Worm (Caenorhabditis elegans) whole organism, midembryonic: ENCODE measurements around the gene F53G2.13.
A peak's percentile ranks its signal among the peaks of the same experiment; 100 is the strongest.

Experiments used
- T22C8.4 ChIP-seq: fragments of 200-800 bp; sonication (Bioruptor generic); IDR thresholded peaks from 2 replicates; pipeline ENCODE4 v1.3.6; 2022; ENCODE audit warnings: missing genetic modification characterization, missing compliant biosample characterization
- cog-1 ChIP-seq: sonication (generic microtip); optimal IDR thresholded peaks from 2 replicates; lab custom pipeline; 2016; ENCODE audit warnings: missing genetic modification characterization, missing compliant biosample characterization
- flt-1 ChIP-seq: fragments of 200-800 bp; sonication (Bioruptor generic); IDR thresholded peaks from 2 replicates; pipeline ENCODE4 v1.3.6; 2022; ENCODE audit warnings: missing genetic modification characterization, missing compliant biosample characterization
- klf-2 ChIP-seq: fragments of 200-800 bp; sonication (Bioruptor generic); conservative IDR thresholded peaks from 2 replicates; pipeline ENCODE4 v1.3.6; 2022; ENCODE audit warnings: missing genetic modification reagents, missing genetic modification characterization, missing compliant biosample characterization
- med-1 ChIP-seq: sonication (generic microtip); optimal IDR thresholded peaks from 2 replicates; lab custom pipeline; 2017; ENCODE audit warnings: missing genetic modification characterization, mild to moderate bottlenecking, missing compliant biosample characterization, antibody characterized with exemption, missing genetic modification reagents; ENCODE audit not compliant: insufficient read depth
- ref-1 ChIP-seq: fragments of 200-800 bp; sonication (Bioruptor generic); conservative IDR thresholded peaks from 2 replicates; pipeline ENCODE4 v1.3.6; 2022; ENCODE audit warnings: missing genetic modification reagents, missing genetic modification characterization, missing compliant biosample characterization
- tab-1 ChIP-seq: fragments of 200-800 bp; sonication (Bioruptor generic); IDR thresholded peaks from 2 replicates; pipeline ENCODE4 v1.3.6; 2022; ENCODE audit warnings: missing genetic modification characterization, missing compliant biosample characterization
- ztf-23 ChIP-seq: fragments of 200-800 bp; sonication (Bioruptor generic); IDR thresholded peaks from 2 replicates; pipeline ENCODE4 v1.3.6; 2022; ENCODE audit warnings: missing genetic modification reagents, missing genetic modification characterization, missing compliant biosample characterization
- ztf-29 ChIP-seq: fragments of 200-800 bp; sonication (Bioruptor generic); IDR thresholded peaks from 2 replicates; pipeline ENCODE4 v1.3.6; 2022; ENCODE audit warnings: missing genetic modification reagents, missing genetic modification characterization, missing compliant biosample characterization

The F53G2.13 gene

DNA sequence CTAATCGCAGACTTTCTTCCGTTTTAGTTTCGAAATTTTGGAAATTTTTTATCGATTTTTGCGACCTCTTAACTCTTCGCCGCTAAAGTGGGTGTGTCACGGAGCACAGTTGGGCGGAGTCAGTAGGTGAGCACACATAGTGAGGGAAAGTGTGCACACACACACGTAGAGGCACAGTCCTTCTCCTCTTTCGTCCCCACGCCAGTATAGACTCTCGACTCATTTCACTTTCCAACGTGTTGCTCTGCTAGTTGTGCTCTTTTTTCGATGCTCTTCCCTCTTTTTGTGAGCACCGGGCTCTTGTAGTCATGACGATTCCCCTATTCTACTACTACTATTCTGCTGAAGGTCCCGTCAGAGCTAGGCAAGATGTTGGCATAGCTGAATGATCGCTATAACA, 31.1 kb upstream of the F53G2.13 start:
- no peak for TF ChIP-seq ztf-29 (GFP tag; lab: Robert Waterston, UW)
- TF ChIP-seq klf-2 (GFP tag; lab: Robert Waterston, UW) = peak; percentile 50; the same call in 1 of the 2 replicates

DNA sequence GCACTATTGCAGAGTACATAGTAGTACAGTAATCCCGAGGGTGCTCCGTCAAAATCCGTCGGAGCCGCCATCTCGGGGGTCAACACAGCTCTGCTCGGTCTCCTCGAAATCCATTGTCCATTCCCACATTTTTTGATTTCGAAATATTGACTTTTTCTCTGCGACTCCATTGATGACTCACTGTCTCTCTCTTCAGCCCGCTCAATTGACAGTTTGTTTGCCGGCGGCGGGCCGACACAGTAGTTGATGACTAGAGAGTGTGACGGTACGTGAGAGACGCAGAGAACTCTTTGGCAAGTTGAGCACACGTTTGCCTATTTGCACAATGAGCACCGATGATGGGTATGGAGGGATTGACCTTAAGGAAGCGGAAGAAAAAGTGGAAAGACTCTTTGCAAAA, 28.8 kb upstream of the F53G2.13 start:
- no peak for TF ChIP-seq ztf-23 (GFP tag; lab: Robert Waterston, UW)

ce11 chrII:2455931-2456576, 27.6 kb upstream of the F53G2.13 start:
- TF ChIP-seq T22C8.4 (GFP tag; lab: Robert Waterston, UW) (no peak), tab-1 (GFP tag; lab: Robert Waterston, UW) (no peak)

ce11 chrII:2456973-2457372, 26.6 kb upstream of the F53G2.13 start:
- TF ChIP-seq ztf-29 (GFP tag; lab: Robert Waterston, UW) (no peak), tab-1 (GFP tag; lab: Robert Waterston, UW) (no peak), med-1 (GFP tag; lab: Kevin White, UChicago) (no peak), ref-1 (GFP tag; lab: Robert Waterston, UW) (no peak), klf-2 (GFP tag; lab: Robert Waterston, UW) (no peak), ztf-23 (GFP tag; lab: Robert Waterston, UW) (no peak), cog-1 (tag; lab: Kevin White, UChicago) (no peak), flt-1 (GFP tag; lab: Robert Waterston, UW) (no peak), T22C8.4 (GFP tag; lab: Robert Waterston, UW) (no peak)

ce11 chrII:2458881-2459280, 24.7 kb upstream of the F53G2.13 start, which contains the start of gene pqn-42:
pqn-42 (minus strand) TSS chrII:2458981.
- TF ChIP-seq T22C8.4 (GFP tag; lab: Robert Waterston, UW) = no peak
- no peak for TF ChIP-seq ztf-23 (GFP tag; lab: Robert Waterston, UW)
- TF ChIP-seq flt-1 (GFP tag; lab: Robert Waterston, UW) = no peak
- TF ChIP-seq ref-1 (GFP tag; lab: Robert Waterston, UW) = no peak
- no peak for TF ChIP-seq klf-2 (GFP tag; lab: Robert Waterston, UW)
- TF ChIP-seq ztf-29 (GFP tag; lab: Robert Waterston, UW) = no peak
- TF ChIP-seq tab-1 (GFP tag; lab: Robert Waterston, UW) = no peak
- no peak for TF ChIP-seq med-1 (GFP tag; lab: Kevin White, UChicago)
- TF ChIP-seq cog-1 (tag; lab: Kevin White, UChicago) = no peak

DNA sequence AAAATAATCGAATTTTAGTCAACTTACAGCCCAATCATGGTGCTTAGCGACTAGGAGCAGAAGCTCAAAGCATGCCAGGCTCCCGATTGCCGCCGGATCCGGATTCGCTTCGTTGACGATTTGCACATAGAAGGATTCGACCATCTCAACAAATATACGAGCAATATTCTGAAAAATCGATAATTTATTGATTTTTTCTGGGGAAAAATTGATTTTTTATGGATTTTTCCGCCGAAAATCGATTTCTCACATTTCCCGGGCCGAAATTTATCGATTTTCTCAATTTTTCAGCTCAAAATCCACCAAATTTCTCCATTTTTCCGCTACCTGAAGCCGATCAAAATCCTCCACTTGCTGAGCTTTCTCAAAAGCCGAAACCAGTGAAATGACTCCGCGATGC, 14.7 kb upstream of the F53G2.13 start:
- TF ChIP-seq T22C8.4 (GFP tag; lab: Robert Waterston, UW) = peak; percentile 70
- no peak for TF ChIP-seq tab-1 (GFP tag; lab: Robert Waterston, UW)

DNA sequence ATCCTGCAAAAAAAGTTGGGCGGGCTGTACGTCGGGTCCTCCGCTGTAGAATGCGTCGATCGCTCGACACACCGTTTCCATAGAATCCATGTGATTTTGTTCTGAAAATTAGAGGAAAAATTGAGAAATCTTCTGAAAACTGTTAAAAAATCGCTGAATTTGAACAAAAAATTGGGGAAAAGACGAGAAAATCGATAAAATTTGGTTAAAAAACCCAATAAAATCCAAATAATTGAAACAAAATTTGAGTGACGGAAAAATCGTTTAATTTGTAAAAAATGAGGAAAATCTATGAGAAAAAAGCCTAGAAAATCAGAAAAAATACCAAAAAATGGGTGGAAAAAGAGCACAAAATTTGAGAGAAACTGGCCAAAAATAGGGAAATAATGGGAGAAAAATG, 10.3 kb upstream of the F53G2.13 start, which contains the start of gene tsr-1:
Gene tsr-1, minus strand, starts transcription at position 101 of the 400 bp plus-strand sequence.
- TF ChIP-seq tab-1 (GFP tag; lab: Robert Waterston, UW) (no peak), cog-1 (tag; lab: Kevin White, UChicago) (no peak), ref-1 (GFP tag; lab: Robert Waterston, UW) (no peak)

ce11 chrII:2478543-2478942, 5.1 kb upstream of the F53G2.13 start, which contains the start of gene mnat-1:
mnat-1 (minus strand) TSS chrII:2478643.
- TF ChIP-seq tab-1 (GFP tag; lab: Robert Waterston, UW) = no peak
- no peak for TF ChIP-seq T22C8.4 (GFP tag; lab: Robert Waterston, UW)
- no peak for TF ChIP-seq ztf-23 (GFP tag; lab: Robert Waterston, UW)
- TF ChIP-seq med-1 (GFP tag; lab: Kevin White, UChicago) = no peak
- TF ChIP-seq ztf-29 (GFP tag; lab: Robert Waterston, UW) = no peak
- no peak for TF ChIP-seq flt-1 (GFP tag; lab: Robert Waterston, UW)
- no peak for TF ChIP-seq ref-1 (GFP tag; lab: Robert Waterston, UW)
- no peak for TF ChIP-seq cog-1 (tag; lab: Kevin White, UChicago)
- no peak for TF ChIP-seq klf-2 (GFP tag; lab: Robert Waterston, UW)

ce11 chrII:2479047-2479446, 4.6 kb upstream of the F53G2.13 start, which contains the start of gene F53G2.12:
F53G2.12 (minus strand) TSS chrII:2479090.
- TF ChIP-seq med-1 (GFP tag; lab: Kevin White, UChicago) (no peak), tab-1 (GFP tag; lab: Robert Waterston, UW) (no peak), T22C8.4 (GFP tag; lab: Robert Waterston, UW) (no peak), ztf-23 (GFP tag; lab: Robert Waterston, UW) (no peak), klf-2 (GFP tag; lab: Robert Waterston, UW) (no peak), ztf-29 (GFP tag; lab: Robert Waterston, UW) (no peak), flt-1 (GFP tag; lab: Robert Waterston, UW) (no peak), ref-1 (GFP tag; lab: Robert Waterston, UW) (no peak), cog-1 (tag; lab: Kevin White, UChicago) (no peak)

DNA sequence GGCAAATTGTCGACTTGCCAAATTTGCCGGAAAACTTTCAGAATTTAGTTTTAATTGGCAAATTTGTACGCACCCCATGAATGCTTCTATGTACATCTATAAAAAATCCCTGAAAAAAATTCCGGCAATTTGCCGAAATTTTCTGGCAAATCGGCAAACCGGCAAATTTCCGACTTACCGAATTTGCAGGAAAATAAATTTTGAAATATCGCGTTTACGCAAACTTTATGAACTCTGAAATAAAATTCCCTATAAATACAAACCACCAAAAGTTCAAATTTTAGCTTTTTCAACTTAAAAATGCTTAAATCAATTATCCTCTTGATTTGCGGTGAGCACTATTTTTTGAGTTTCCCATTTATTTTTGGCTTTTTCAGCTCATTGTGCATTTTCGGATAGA, 3.5 kb upstream of the F53G2.13 start, which contains the start of gene F53G2.3:
Gene F53G2.3, plus strand, starts transcription at position 301 of the 400 bp plus-strand sequence.
- TF ChIP-seq T22C8.4 (GFP tag; lab: Robert Waterston, UW) = no peak
- TF ChIP-seq ref-1 (GFP tag; lab: Robert Waterston, UW) = no peak
- no peak for TF ChIP-seq med-1 (GFP tag; lab: Kevin White, UChicago)
- no peak for TF ChIP-seq flt-1 (GFP tag; lab: Robert Waterston, UW)
- TF ChIP-seq tab-1 (GFP tag; lab: Robert Waterston, UW) = no peak
- no peak for TF ChIP-seq ztf-23 (GFP tag; lab: Robert Waterston, UW)
- TF ChIP-seq cog-1 (tag; lab: Kevin White, UChicago) = no peak
- TF ChIP-seq ztf-29 (GFP tag; lab: Robert Waterston, UW) = no peak
- TF ChIP-seq klf-2 (GFP tag; lab: Robert Waterston, UW) = no peak
